Worm (Caenorhabditis elegans) whole organism, L4 larva: ENCODE measurements around the gene mec-10.
A peak's percentile ranks its signal among the peaks of the same experiment; 100 is the strongest.

Experiments
- Y48G9A.11 ChIP-seq: fragments of 200-800 bp; sonication (Bioruptor generic); IDR thresholded peaks from 2 replicates; pipeline ENCODE4 v1.3.6; 2022; ENCODE audit warnings: missing genetic modification reagents, missing genetic modification characterization, missing compliant biosample characterization
- aha-1 ChIP-seq: fragments of 150-350 bp; peaks from one replicate; lab custom pipeline; 2014; ENCODE audit warnings: missing biosample characterization, missing genetic modification characterization
- aly-2 ChIP-seq: sonication (generic microtip); optimal IDR thresholded peaks from 2 replicates; lab custom pipeline; 2018; ENCODE audit warnings: missing biosample characterization, missing genetic modification characterization
- ceh-20 ChIP-seq: fragments of 200-800 bp; sonication (Bioruptor generic); IDR thresholded peaks from 2 replicates; pipeline ENCODE4 v1.3.6; 2022; ENCODE audit warnings: missing genetic modification reagents, missing genetic modification characterization, missing compliant biosample characterization
- ceh-28 ChIP-seq: fragments of 150-350 bp; optimal IDR thresholded peaks from 2 replicates; lab custom pipeline; 2014; ENCODE audit warnings: missing biosample characterization, missing genetic modification reagents, missing genetic modification characterization
- ceh-32 ChIP-seq: sonication (generic microtip); optimal IDR thresholded peaks from 2 replicates; lab custom pipeline; 2016; ENCODE audit warnings: mild to moderate bottlenecking, missing genetic modification characterization, missing compliant biosample characterization; ENCODE audit not compliant: poor library complexity
- ceh-62 ChIP-seq: sonication (generic microtip); optimal IDR thresholded peaks from 2 replicates; lab custom pipeline; 2017; ENCODE audit warnings: missing biosample characterization, missing genetic modification characterization
- ceh-82 ChIP-seq: sonication (generic microtip); optimal IDR thresholded peaks from 2 replicates; lab custom pipeline; 2017; ENCODE audit warnings: missing biosample characterization, missing genetic modification characterization
- hif-1 ChIP-seq, 2 experiments: sonication (generic microtip); optimal IDR thresholded peaks; 2 replicates each; lab custom pipeline; 2016 to 2017; ENCODE audit warnings: missing compliant biosample characterization in 2 of 2, missing genetic modification characterization in 2 of 2, missing genetic modification reagents in 2 of 2, missing genotype in 2 of 2, mild to moderate bottlenecking in 1 of 2
- hlh-11 ChIP-seq: fragments of 200-800 bp; sonication (Bioruptor generic); optimal IDR thresholded peaks from 2 replicates; lab custom pipeline; 2018; ENCODE audit warnings: mild to moderate bottlenecking, missing genetic modification characterization, missing compliant biosample characterization
- lin-15B ChIP-seq: fragments of 150-350 bp; sonication (generic microtip); optimal IDR thresholded peaks from 3 replicates; lab custom pipeline; 2014; ENCODE audit warnings: missing biosample characterization, missing genetic modification characterization
- lsy-2 ChIP-seq, 2 experiments: fragments of 150-350 bp in 1 of 2; sonication (generic microtip) in 1 of 2; optimal IDR thresholded peaks; 2 replicates each; lab custom pipeline; 2014 to 2017; ENCODE audit warnings: missing biosample characterization in 2 of 2, missing genetic modification characterization in 2 of 2
- mdt-29 ChIP-seq: fragments of 200-800 bp; sonication (Bioruptor generic); IDR thresholded peaks from 2 replicates; pipeline ENCODE4 v1.3.6; 2022; ENCODE audit warnings: missing genetic modification reagents, missing genetic modification characterization, missing compliant biosample characterization
- mxl-2 ChIP-seq: fragments of 200-800 bp; sonication (Bioruptor generic); conservative IDR thresholded peaks from 2 replicates; pipeline ENCODE4 v1.3.6; 2022; ENCODE audit warnings: missing genetic modification reagents, missing genetic modification characterization, missing compliant biosample characterization
- nhr-28 ChIP-seq: fragments of 150-350 bp; optimal IDR thresholded peaks from 2 replicates; lab custom pipeline; 2014; ENCODE audit warnings: missing biosample characterization, missing genetic modification characterization
- nhr-6 ChIP-seq: fragments of 150-350 bp; optimal IDR thresholded peaks from 2 replicates; lab custom pipeline; 2014; ENCODE audit warnings: missing biosample characterization, missing genetic modification characterization
- pqm-1 ChIP-seq: sonication (generic microtip); optimal IDR thresholded peaks from 2 replicates; lab custom pipeline; 2017; ENCODE audit warnings: missing biosample characterization, missing genetic modification characterization
- snpc-1.2 ChIP-seq: fragments of 200-800 bp; sonication (Bioruptor generic); IDR thresholded peaks from 2 replicates; pipeline ENCODE4 v1.3.6; 2022; ENCODE audit warnings: missing genetic modification reagents, missing genetic modification characterization, missing compliant biosample characterization
- tag-97 ChIP-seq: fragments of 200-800 bp; sonication (Bioruptor generic); IDR thresholded peaks from 2 replicates; pipeline ENCODE4 v1.3.6; 2022; ENCODE audit warnings: missing genetic modification characterization, missing compliant biosample characterization
- unc-39 ChIP-seq: sonication (generic microtip); optimal IDR thresholded peaks from 2 replicates; lab custom pipeline; 2017; ENCODE audit warnings: missing biosample characterization, missing genetic modification characterization
- unc-62 ChIP-seq, 3 experiments: fragments of 150-350 bp in 1 of 3; sonication (generic microtip); optimal IDR thresholded peaks in 2 of 3; peaks in 1 of 3; 1 replicate in 1 of 3; 2 replicates in 2 of 3; lab custom pipeline; 2014 to 2017; ENCODE audit warnings: missing biosample characterization in 3 of 3, missing genetic modification characterization in 3 of 3, missing genetic modification reagents in 3 of 3, missing genotype in 1 of 3
- zip-11 ChIP-seq: fragments of 200-800 bp; sonication (Bioruptor generic); IDR thresholded peaks from 2 replicates; pipeline ENCODE4 v1.3.6; 2022; ENCODE audit warnings: missing genetic modification characterization, missing compliant biosample characterization
- ztf-7 ChIP-seq: fragments of 150-350 bp; optimal IDR thresholded peaks from 2 replicates; lab custom pipeline; 2014; ENCODE audit warnings: missing biosample characterization, missing genetic modification characterization

The mec-10 gene

DNA sequence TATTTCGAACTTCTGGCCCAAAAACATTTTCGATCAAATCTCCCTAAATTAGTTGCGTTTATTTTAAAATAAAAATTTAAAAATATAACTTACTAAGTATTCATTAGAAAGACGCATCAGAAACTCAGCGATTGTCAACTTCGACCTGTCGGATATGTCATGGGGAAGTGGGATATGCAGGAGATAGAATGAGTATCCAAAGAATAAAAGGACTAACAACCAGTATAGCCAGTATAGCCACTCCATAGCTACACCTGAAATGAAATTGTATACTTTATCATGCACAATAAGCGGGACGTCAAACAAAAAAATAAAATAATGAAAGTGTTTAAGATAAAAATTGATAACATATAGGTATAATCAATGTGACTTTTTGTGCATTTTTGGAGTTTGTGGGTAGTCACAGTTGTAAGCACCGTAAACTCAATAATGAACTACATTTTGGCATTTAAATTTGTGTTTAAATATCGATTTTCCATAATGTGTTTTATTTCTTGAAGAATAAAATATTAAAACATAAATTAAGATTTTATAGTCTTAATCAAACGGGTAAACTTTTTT is 6.9 kb downstream of the mec-10 start, which contains the start of gene F16F9.4 (continued):
- TF ChIP-seq pqm-1 (tag; lab: Kevin White, UChicago) = peak; percentile 55
- no peak for TF ChIP-seq lsy-2 (tag; optimal IDR thresholded peaks at IDR 0.05; lab: Kevin White, UChicago)
- TF ChIP-seq ceh-62 = no peak
- no peak for TF ChIP-seq nhr-6 (tag; lab: Kevin White, UChicago)
- TF ChIP-seq ceh-32 = no peak
- no peak for TF ChIP-seq ceh-20 (GFP tag; lab: Robert Waterston, UW)
- peak; percentile 6 for TF ChIP-seq hlh-11

DNA sequence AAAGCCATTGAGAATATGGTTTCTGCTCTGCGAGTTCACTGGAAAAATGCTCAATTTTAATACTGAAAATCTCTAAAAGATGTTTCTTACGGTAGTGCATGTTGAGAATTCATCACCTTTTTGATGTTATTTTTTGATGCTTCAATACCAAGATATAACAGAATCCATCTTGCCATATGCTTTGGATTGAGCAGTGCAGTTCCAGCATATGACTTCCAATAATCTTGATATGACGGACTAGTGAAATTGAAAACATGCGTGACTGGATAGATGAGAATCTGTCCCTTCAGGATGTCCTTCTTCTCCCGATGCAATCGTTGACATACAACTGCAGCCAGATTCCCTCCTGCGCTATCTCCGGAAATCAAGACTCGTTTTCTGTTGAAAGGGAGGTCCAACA is 9.2 kb downstream of the mec-10 start:
- TF ChIP-seq Y48G9A.11 (GFP tag; lab: Robert Waterston, UW) (no peak), unc-62 (GFP tag; optimal IDR thresholded peaks at IDR 0.05 in 1 of 2; lab: Kevin White, UChicago) (peak in 1 of 2 experiments; percentile 97), unc-62 (tag; optimal IDR thresholded peaks at IDR 0.05; lab: Kevin White, UChicago) (no peak)

DNA sequence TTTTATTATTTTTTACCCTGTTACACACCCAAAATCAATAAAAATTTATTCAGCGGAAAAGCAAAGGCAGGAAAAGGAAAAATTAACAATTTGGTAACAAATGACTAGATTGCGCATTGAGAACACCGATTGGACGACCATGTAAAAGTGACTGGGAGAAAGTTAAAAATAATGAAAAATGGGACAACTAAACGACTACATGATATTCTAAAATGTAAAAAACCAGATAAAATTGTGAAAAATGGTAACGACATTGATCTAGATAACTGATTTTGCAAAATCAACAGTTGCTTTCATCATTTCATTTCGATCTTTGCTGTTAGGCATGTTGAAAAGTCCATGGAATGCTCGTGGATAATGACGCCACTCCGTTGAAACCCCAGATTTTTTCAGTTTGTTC is 10.3 kb downstream of the mec-10 start:
- TF ChIP-seq tag-97 (no peak), aha-1 (tag; lab: Kevin White, UChicago) (peak; percentile 90)

DNA sequence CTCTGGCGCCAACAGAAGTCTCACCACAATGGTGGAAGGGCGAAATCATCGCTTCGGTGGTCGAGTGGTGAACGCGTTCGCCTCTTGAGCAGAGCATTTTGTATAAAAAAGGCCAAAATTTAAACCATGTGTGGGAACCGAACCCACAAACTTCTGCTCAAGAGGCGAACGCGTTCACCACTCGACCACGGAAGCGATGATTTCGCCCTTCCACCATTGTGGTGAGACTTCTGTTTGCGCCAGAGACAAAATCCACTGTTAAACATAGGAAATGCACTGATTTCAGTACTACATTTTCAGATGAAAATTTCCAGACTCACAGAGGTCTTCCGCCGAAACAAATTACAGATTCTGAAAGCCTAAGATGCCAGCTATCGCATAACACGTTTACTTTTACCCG is 11.2 kb downstream of the mec-10 start:
- peak; percentile 49; the same call in 1 of the 2 replicates for TF ChIP-seq snpc-1.2

DNA sequence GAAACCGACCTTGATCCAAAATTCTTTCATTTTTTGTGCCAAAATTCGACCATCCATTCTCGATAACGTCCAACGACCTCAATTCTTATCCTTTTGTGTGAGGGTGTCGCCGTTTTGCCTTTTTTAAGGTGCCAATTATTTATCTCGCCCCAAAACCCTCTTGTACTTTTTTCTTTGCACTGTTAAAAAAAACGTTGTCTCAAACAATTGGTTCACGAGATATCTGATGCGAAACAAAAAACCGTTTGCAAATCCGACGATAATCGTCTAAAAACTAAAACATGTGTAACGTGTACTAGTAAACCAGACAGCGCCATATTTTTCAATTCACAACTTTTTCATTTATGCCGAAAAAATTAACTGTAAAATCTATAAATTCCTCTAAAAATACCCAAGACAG is 12.8 kb downstream of the mec-10 start, which contains the start of gene F16F9.3:
F16F9.3 (plus strand) TSS at position 301 of the 400 bp plus-strand sequence.
- TF ChIP-seq mdt-29 (GFP tag; lab: Robert Waterston, UW) (no peak), Y48G9A.11 (GFP tag; lab: Robert Waterston, UW) (no peak), ceh-62 (no peak), ceh-20 (GFP tag; lab: Robert Waterston, UW) (no peak), zip-11 (GFP tag; lab: Robert Waterston, UW) (no peak), unc-39 (tag; lab: Kevin White, UChicago) (no peak)

DNA sequence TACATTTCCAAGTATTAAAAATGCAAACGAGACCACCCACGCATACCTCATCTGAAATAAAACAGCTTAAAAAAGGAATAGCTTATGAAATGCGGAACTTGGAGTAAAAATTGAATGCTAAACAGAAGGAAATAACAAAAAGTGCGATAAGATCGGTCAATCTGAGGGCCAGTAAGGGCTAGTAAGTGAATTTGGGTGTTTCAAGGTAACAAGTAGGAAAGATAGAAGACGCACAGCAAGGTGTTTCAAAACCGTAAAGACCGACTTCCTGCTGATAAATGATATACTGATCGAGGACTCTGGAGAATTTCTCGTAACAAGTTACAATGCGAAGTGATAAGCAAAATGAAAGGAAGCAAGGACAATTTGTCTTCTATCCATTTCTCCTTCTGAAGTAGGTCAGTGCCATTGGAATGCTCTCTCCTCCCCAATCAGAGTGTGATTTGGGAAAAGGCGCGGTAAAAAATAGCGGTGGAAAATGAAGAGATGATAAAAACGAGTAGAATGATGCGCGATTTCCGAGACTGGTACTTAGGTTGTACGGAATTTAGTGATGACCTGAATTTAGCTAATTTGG is 14.4 kb downstream of the mec-10 start, which contains the start of gene dpy-6:
dpy-6 (minus strand) TSS at position 51 of the 577 bp plus-strand sequence.
- TF ChIP-seq nhr-28 = peak; percentile 8
- TF ChIP-seq ceh-82 (tag; lab: Kevin White, UChicago) = no peak
- no peak for TF ChIP-seq ceh-28 (tag; lab: Kevin White, UChicago)
- no peak for TF ChIP-seq ztf-7
- peak in 1 of 2 experiments; percentile 29 for TF ChIP-seq unc-62 (GFP tag; optimal IDR thresholded peaks at IDR 0.05 in 1 of 2; lab: Kevin White, UChicago)
- no peak for TF ChIP-seq unc-62 (tag; optimal IDR thresholded peaks at IDR 0.05; lab: Kevin White, UChicago)
- no peak for TF ChIP-seq mxl-2 (GFP tag; lab: Robert Waterston, UW)
- no peak for TF ChIP-seq hif-1 (tag; optimal IDR thresholded peaks at IDR 0.05; lab: Kevin White, UChicago)

DNA sequence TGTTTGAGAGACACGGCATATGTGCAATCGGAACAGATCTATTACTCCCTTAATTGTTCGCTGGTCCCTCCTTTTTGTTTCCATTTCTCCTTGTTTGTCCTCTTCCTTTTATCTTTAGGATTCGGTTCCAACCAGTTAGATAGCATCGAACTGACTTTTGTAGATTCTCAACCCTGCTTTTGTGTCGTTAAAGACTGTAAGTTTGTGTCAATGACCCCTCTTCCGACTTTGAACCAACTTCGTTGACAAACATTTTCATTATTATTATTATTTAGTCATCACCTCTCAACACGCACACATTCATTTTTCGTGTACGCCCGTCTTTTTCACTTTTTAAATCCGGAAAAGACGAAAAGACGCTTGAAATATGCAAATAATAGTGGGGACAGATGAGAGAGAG is 24.0 kb downstream of the mec-10 start, which contains the start of gene F16F9.1:
F16F9.1 (plus strand) TSS at position 301 of the 400 bp plus-strand sequence.
- TF ChIP-seq lin-15B (tag; lab: Kevin White, UChicago) = no peak
- TF ChIP-seq unc-62 (GFP tag; optimal IDR thresholded peaks at IDR 0.05 in 1 of 2; lab: Kevin White, UChicago) = peak in 1 of 2 experiments; percentile 57
- no peak for TF ChIP-seq unc-62 (tag; optimal IDR thresholded peaks at IDR 0.05; lab: Kevin White, UChicago)
- TF ChIP-seq, all 104 proteins: peak for 1

DNA sequence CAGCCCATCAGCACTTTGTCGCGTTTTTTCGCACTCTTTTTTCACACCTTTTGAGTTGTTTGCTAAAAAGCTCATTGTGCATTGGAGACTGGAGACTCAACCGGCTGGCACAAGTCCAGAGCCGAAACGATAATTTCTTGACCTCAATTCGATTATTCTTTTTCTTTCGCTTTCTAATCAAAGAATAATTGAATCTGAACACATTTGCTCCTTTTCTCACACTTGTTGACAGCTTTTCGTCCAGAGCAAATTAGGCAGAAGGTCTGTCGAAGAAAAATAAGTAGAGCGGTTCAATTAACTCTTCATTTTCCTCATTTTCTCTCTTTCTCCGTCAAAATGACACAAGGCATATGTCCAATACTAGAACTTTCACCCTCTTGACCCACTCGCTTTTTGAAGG is 25.2 kb downstream of the mec-10 start:
- no peak for TF ChIP-seq aly-2 (tag; lab: Kevin White, UChicago)
- peak in 1 of 2 experiments; percentile 63 for TF ChIP-seq unc-62 (GFP tag; optimal IDR thresholded peaks at IDR 0.05 in 1 of 2; lab: Kevin White, UChicago)
- no peak for TF ChIP-seq unc-62 (tag; optimal IDR thresholded peaks at IDR 0.05; lab: Kevin White, UChicago)
